Worm (Caenorhabditis elegans): ENCODE results near the gene arrd-18.

The arrd-18 gene

ce11 chrV:3299437-3299836, 12.5 kb downstream of the arrd-18 start:
- TF ChIP-seq tbx-11 (GFP tag; IDR thresholded peaks at IDR 0.05) = no peak
- no peak for TF ChIP-seq ceh-13 (GFP tag; optimal IDR thresholded peaks at IDR 0.05)
- no peak for TF ChIP-seq ama-1 (optimal IDR thresholded peaks at IDR 0.05)
- no peak for TF ChIP-seq aly-1 (tag; optimal IDR thresholded peaks at IDR 0.05)
- no peak for TF ChIP-seq sea-1 (GFP tag; conservative IDR thresholded peaks at IDR 0.05)
- no peak for TF ChIP-seq hmg-4 (GFP tag; optimal IDR thresholded peaks at IDR 0.05)
- no peak for TF ChIP-seq flt-1 (GFP tag; IDR thresholded peaks at IDR 0.05)
- TF ChIP-seq ceh-36 (tag; optimal IDR thresholded peaks at IDR 0.05) = no peak
- TF ChIP-seq F13C5.2 (tag; optimal IDR thresholded peaks at IDR 0.05) = no peak
- no peak for TF ChIP-seq hmbx-1 (tag; optimal IDR thresholded peaks at IDR 0.05)
- TF ChIP-seq hnd-1 (tag; optimal IDR thresholded peaks at IDR 0.05) = no peak
- no peak for TF ChIP-seq ets-7 (tag; optimal IDR thresholded peaks at IDR 0.05)
- no peak for TF ChIP-seq B0310.2 (tag; optimal IDR thresholded peaks at IDR 0.05)
- no peak for TF ChIP-seq tra-4 (tag; optimal IDR thresholded peaks at IDR 0.05)

ce11 chrV:3297764-3298163, 14.2 kb downstream of the arrd-18 start, which contains the start of gene srx-122:
Gene srx-122 (minus strand): TSS chrV:3297864.
- TF ChIP-seq aly-1 (tag; optimal IDR thresholded peaks at IDR 0.05) (no peak), B0310.2 (tag; optimal IDR thresholded peaks at IDR 0.05) (no peak), scrt-1 (GFP tag; IDR thresholded peaks at IDR 0.05) (no peak), pes-1 (GFP tag; IDR thresholded peaks at IDR 0.05) (no peak), ceh-36 (tag; optimal IDR thresholded peaks at IDR 0.05) (no peak), ceh-13 (GFP tag; optimal IDR thresholded peaks at IDR 0.05) (no peak), ama-1 (optimal IDR thresholded peaks at IDR 0.05) (no peak), hnd-1 (tag; optimal IDR thresholded peaks at IDR 0.05) (no peak), flt-1 (GFP tag; IDR thresholded peaks at IDR 0.05) (no peak), ets-7 (tag; optimal IDR thresholded peaks at IDR 0.05) (no peak), tbx-37 (GFP tag; conservative IDR thresholded peaks at IDR 0.05) (no peak), hmg-4 (GFP tag; optimal IDR thresholded peaks at IDR 0.05) (no peak), sea-1 (GFP tag; conservative IDR thresholded peaks at IDR 0.05) (no peak), tbx-11 (GFP tag; IDR thresholded peaks at IDR 0.05) (no peak), hmbx-1 (tag; optimal IDR thresholded peaks at IDR 0.05) (no peak), tra-4 (tag; optimal IDR thresholded peaks at IDR 0.05) (no peak), F13C5.2 (tag; optimal IDR thresholded peaks at IDR 0.05) (no peak)

ce11 chrV:3295368-3295767, 16.5 kb downstream of the arrd-18 start:
- TF ChIP-seq scrt-1 (GFP tag; IDR thresholded peaks at IDR 0.05) (no peak), tbx-37 (GFP tag; conservative IDR thresholded peaks at IDR 0.05) (no peak), aly-1 (tag; optimal IDR thresholded peaks at IDR 0.05) (no peak)

ce11 chrV:3289267-3289666, 22.6 kb downstream of the arrd-18 start, which contains the start of gene F35F10.6:
Gene F35F10.6 (minus strand): TSS chrV:3289367.
- no peak for TF ChIP-seq ceh-13 (GFP tag; optimal IDR thresholded peaks at IDR 0.05)
- TF ChIP-seq B0310.2 (tag; optimal IDR thresholded peaks at IDR 0.05) = no peak
- no peak for TF ChIP-seq hmg-4 (GFP tag; optimal IDR thresholded peaks at IDR 0.05)
- TF ChIP-seq flt-1 (GFP tag; IDR thresholded peaks at IDR 0.05) = no peak
- no peak for TF ChIP-seq ama-1 (optimal IDR thresholded peaks at IDR 0.05)
- no peak for TF ChIP-seq F13C5.2 (tag; optimal IDR thresholded peaks at IDR 0.05)
- TF ChIP-seq sea-1 (GFP tag; conservative IDR thresholded peaks at IDR 0.05) = no peak
- no peak for TF ChIP-seq hnd-1 (tag; optimal IDR thresholded peaks at IDR 0.05)
- TF ChIP-seq tbx-37 (GFP tag; conservative IDR thresholded peaks at IDR 0.05) = no peak
- TF ChIP-seq scrt-1 (GFP tag; IDR thresholded peaks at IDR 0.05) = no peak
- no peak for TF ChIP-seq hmbx-1 (tag; optimal IDR thresholded peaks at IDR 0.05)
- TF ChIP-seq tbx-11 (GFP tag; IDR thresholded peaks at IDR 0.05) = no peak
- TF ChIP-seq pes-1 (GFP tag; IDR thresholded peaks at IDR 0.05) = no peak
- TF ChIP-seq aly-1 (tag; optimal IDR thresholded peaks at IDR 0.05) = no peak
- TF ChIP-seq ceh-36 (tag; optimal IDR thresholded peaks at IDR 0.05) = no peak
- no peak for TF ChIP-seq tra-4 (tag; optimal IDR thresholded peaks at IDR 0.05)
- no peak for TF ChIP-seq ets-7 (tag; optimal IDR thresholded peaks at IDR 0.05)

ce11 chrV:3288134-3288533, 23.8 kb downstream of the arrd-18 start:
- TF ChIP-seq F13C5.2 (tag; optimal IDR thresholded peaks at IDR 0.05) (no peak), tra-4 (tag; optimal IDR thresholded peaks at IDR 0.05) (no peak), pes-1 (GFP tag; IDR thresholded peaks at IDR 0.05) (no peak), hnd-1 (tag; optimal IDR thresholded peaks at IDR 0.05) (no peak), ceh-13 (GFP tag; optimal IDR thresholded peaks at IDR 0.05) (no peak), B0310.2 (tag; optimal IDR thresholded peaks at IDR 0.05) (no peak), hmg-4 (GFP tag; optimal IDR thresholded peaks at IDR 0.05) (no peak), tbx-11 (GFP tag; IDR thresholded peaks at IDR 0.05) (no peak), scrt-1 (GFP tag; IDR thresholded peaks at IDR 0.05) (no peak), sea-1 (GFP tag; conservative IDR thresholded peaks at IDR 0.05) (no peak), aly-1 (tag; optimal IDR thresholded peaks at IDR 0.05) (no peak), hmbx-1 (tag; optimal IDR thresholded peaks at IDR 0.05) (no peak)

- TF ChIP-seq tbx-37 (GFP tag; conservative IDR thresholded peaks at IDR 0.05) (no peak), scrt-1 (GFP tag; IDR thresholded peaks at IDR 0.05) (no peak), sea-1 (GFP tag; conservative IDR thresholded peaks at IDR 0.05) (no peak), tra-4 (tag; optimal IDR thresholded peaks at IDR 0.05) (no peak), hmg-4 (GFP tag; optimal IDR thresholded peaks at IDR 0.05) (no peak), pes-1 (GFP tag; IDR thresholded peaks at IDR 0.05) (no peak), tbx-11 (GFP tag; IDR thresholded peaks at IDR 0.05) (no peak), ceh-13 (GFP tag; optimal IDR thresholded peaks at IDR 0.05) (no peak), ceh-36 (tag; optimal IDR thresholded peaks at IDR 0.05) (no peak), flt-1 (GFP tag; IDR thresholded peaks at IDR 0.05) (no peak), hmbx-1 (tag; optimal IDR thresholded peaks at IDR 0.05) (no peak), hnd-1 (tag; optimal IDR thresholded peaks at IDR 0.05) (no peak), B0310.2 (tag; optimal IDR thresholded peaks at IDR 0.05) (no peak), F13C5.2 (tag; optimal IDR thresholded peaks at IDR 0.05) (no peak), aly-1 (tag; optimal IDR thresholded peaks at IDR 0.05) (no peak), ets-7 (tag; optimal IDR thresholded peaks at IDR 0.05) (no peak)
Measured at ce11 chrV:3287330-3287729, 24.6 kb downstream of the arrd-18 start, which contains the start of gene F35F10.7. Gene F35F10.7 (minus strand): TSS chrV:3287430.

- TF ChIP-seq hmbx-1 (tag; optimal IDR thresholded peaks at IDR 0.05) (no peak), sea-1 (GFP tag; conservative IDR thresholded peaks at IDR 0.05) (no peak), pes-1 (GFP tag; IDR thresholded peaks at IDR 0.05) (no peak)
Measured at ce11 chrV:3284629-3285028, 27.3 kb downstream of the arrd-18 start, which contains the start of gene F35F10.5. Gene F35F10.5 (plus strand): TSS chrV:3284929.

Measured in whole organism, early embryonic.